Worm (Caenorhabditis elegans): ENCODE data around the gene F35B3.7.

DNA sequence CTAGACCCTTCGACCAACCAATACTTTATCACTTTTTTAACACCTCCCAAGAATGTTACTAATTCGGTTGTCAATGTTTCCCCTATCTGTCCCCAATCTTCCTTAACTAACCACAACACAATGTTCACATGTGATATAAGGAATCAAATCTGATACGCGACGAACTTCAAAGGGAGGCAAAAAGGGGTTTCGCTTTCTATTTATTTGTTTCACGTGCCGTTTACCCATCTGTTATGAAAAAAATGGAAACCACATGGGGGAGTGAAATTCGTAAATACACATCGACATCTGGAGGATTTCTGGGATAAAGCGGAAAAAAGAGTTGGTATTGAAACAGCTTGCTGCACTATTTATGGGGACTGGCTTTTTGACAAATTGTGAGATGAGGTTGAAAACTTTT is 19.3 kb upstream of the F35B3.7 start:
- TF ChIP-seq nhr-76 (tag; optimal IDR thresholded peaks at IDR 0.05) = no peak
- TF ChIP-seq jun-1 (tag; optimal IDR thresholded peaks at IDR 0.05) = no peak
- peak; percentile 96 for TF ChIP-seq blmp-1 (tag; optimal IDR thresholded peaks at IDR 0.05)

Measured in whole organism, L1 larva.